Worm (Caenorhabditis elegans): ENCODE results near the gene Y43F8B.25.

DNA sequence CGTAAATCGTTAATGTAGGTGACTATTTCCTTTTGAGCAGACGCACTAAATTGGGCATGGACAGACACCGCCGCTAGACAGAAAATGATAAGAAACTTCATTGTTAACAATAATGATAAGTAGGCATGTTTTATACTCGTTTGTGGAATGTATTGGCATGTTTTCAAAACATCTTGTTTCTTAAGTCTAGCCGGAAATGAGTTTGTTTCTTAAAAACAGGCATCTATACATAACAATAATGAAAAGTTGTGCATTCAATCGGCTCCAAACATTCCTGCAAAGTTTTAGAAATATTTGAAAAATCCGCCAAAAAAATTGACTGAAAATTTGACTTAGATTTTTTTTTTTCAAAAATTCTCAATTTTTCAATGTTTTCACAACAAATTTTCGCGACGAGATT, 32.9 kb downstream of the Y43F8B.25 start, which contains the start of gene scl-21:
- TF ChIP-seq nhr-237 (tag; optimal IDR thresholded peaks at IDR 0.05) (no peak), dve-1 (tag; optimal IDR thresholded peaks at IDR 0.05; ENCODE audit: insufficient read depth) (no peak)

Data from whole organism, L4 larva.